Fruit fly (Drosophila melanogaster): ENCODE measurements around the gene CG9372.
A peak's percentile ranks its signal among the peaks of the same experiment; 100 is the strongest.

The CG9372 gene

dm6 chr3L:19618072-19618958 is 12.3 kb downstream of the CG9372 start, which contains the start of gene asf1:
TSS of gene asf1 (plus strand) at chr3L:19618894.
- TF ChIP-seq fru (GFP tag; optimal IDR thresholded peaks at IDR 0.05) (peak; percentile 63), OdsH (GFP tag; optimal IDR thresholded peaks at IDR 0.05) (peak; percentile 37), ey (GFP tag; optimal IDR thresholded peaks at IDR 0.05) (peak; percentile 29), Myc (optimal IDR thresholded peaks at IDR 0.05) (peak; percentile 67), foxo (GFP tag; optimal IDR thresholded peaks at IDR 0.05) (no peak), Jra (GFP tag; optimal IDR thresholded peaks at IDR 0.05) (no peak), N (GFP tag; optimal IDR thresholded peaks at IDR 0.05) (no peak), sv (GFP tag; optimal IDR thresholded peaks at IDR 0.05) (peak; percentile 54), CG32264 (GFP tag; optimal IDR thresholded peaks at IDR 0.05) (no peak)

dm6 chr3L:19630701-19631100 is 24.7 kb downstream of the CG9372 start:
- peak; percentile 64 for TF ChIP-seq Jra (GFP tag; optimal IDR thresholded peaks at IDR 0.05)
- TF ChIP-seq woc (GFP tag; optimal IDR thresholded peaks at IDR 0.05) = no peak
- TF ChIP-seq Hr78 (GFP tag; optimal IDR thresholded peaks at IDR 0.05) = no peak
- no peak for TF ChIP-seq Vsx2 (GFP tag; optimal IDR thresholded peaks at IDR 0.05; ENCODE audit: partially characterized antibody)
- no peak for TF ChIP-seq Dfd (GFP tag; optimal IDR thresholded peaks at IDR 0.05)
- no peak for TF ChIP-seq usp (GFP tag; optimal IDR thresholded peaks at IDR 0.05)
- no peak for TF ChIP-seq N (GFP tag; optimal IDR thresholded peaks at IDR 0.05)
- TF ChIP-seq Myc (optimal IDR thresholded peaks at IDR 0.05) = no peak
- TF ChIP-seq brk (GFP tag; optimal IDR thresholded peaks at IDR 0.05) = no peak
- no peak for TF ChIP-seq CrebA (GFP tag; optimal IDR thresholded peaks at IDR 0.05; ENCODE audit: borderline replicate concordance)
- peak; percentile 36 for TF ChIP-seq CG9705 (GFP tag; optimal IDR thresholded peaks at IDR 0.05)
- no peak for TF ChIP-seq HLH106 (tag; optimal IDR thresholded peaks at IDR 0.05)
- no peak for TF ChIP-seq tai (GFP tag; optimal IDR thresholded peaks at IDR 0.05)
- TF ChIP-seq fru (GFP tag; optimal IDR thresholded peaks at IDR 0.05) = peak; percentile 45
- peak; percentile 55 for TF ChIP-seq rgr (GFP tag; optimal IDR thresholded peaks at IDR 0.05)
- no peak for TF ChIP-seq Rel (GFP tag; optimal IDR thresholded peaks at IDR 0.05)
- peak; percentile 51 for TF ChIP-seq Rel (tag; optimal IDR thresholded peaks at IDR 0.05)
- no peak for TF ChIP-seq sv (GFP tag; optimal IDR thresholded peaks at IDR 0.05)
- TF ChIP-seq dmrt93B (GFP tag; optimal IDR thresholded peaks at IDR 0.05) = no peak
- TF ChIP-seq pan (optimal IDR thresholded peaks at IDR 0.05) = no peak
- TF ChIP-seq psq (GFP tag; optimal IDR thresholded peaks at IDR 0.05) = peak; percentile 41
- peak; percentile 89 for TF ChIP-seq Hr83 (GFP tag; optimal IDR thresholded peaks at IDR 0.05; ENCODE audit: poor library complexity, severe bottlenecking)
- TF ChIP-seq Mio (GFP tag; optimal IDR thresholded peaks at IDR 0.05) = no peak
- no peak for TF ChIP-seq Sp1 (GFP tag; optimal IDR thresholded peaks at IDR 0.05)
- TF ChIP-seq dsf (GFP tag; optimal IDR thresholded peaks at IDR 0.05; ENCODE audit: borderline replicate concordance) = no peak
- TF ChIP-seq lola (GFP tag; optimal IDR thresholded peaks at IDR 0.05) = no peak
- TF ChIP-seq dl (GFP tag; optimal IDR thresholded peaks at IDR 0.05; ENCODE audit: insufficient read depth in 1 of 2, partially characterized antibody in 2 of 2) = no peak
- peak; percentile 81 for TF ChIP-seq h (GFP tag; optimal IDR thresholded peaks at IDR 0.05)
- TF ChIP-seq Hnf4 (GFP tag; optimal IDR thresholded peaks at IDR 0.05) = no peak
- TF ChIP-seq sage (GFP tag; optimal IDR thresholded peaks at IDR 0.05) = peak; percentile 23
- peak; percentile 60 for TF ChIP-seq br (GFP tag; optimal IDR thresholded peaks at IDR 0.05)
- peak; percentile 42 for TF ChIP-seq CG32264 (GFP tag; optimal IDR thresholded peaks at IDR 0.05)
- peak; percentile 31 for TF ChIP-seq ey (GFP tag; optimal IDR thresholded peaks at IDR 0.05)
- no peak for TF ChIP-seq Abd-B (GFP tag; optimal IDR thresholded peaks at IDR 0.05)
- no peak for TF ChIP-seq Dif (GFP tag; optimal IDR thresholded peaks at IDR 0.05; ENCODE audit: partially characterized antibody)
- TF ChIP-seq foxo (GFP tag; optimal IDR thresholded peaks at IDR 0.05) = peak in 1 of 2 experiments; percentile 48
- TF ChIP-seq jim (GFP tag; optimal IDR thresholded peaks at IDR 0.05) = no peak
- peak; percentile 47 for TF ChIP-seq OdsH (GFP tag; optimal IDR thresholded peaks at IDR 0.05)
- no peak for TF ChIP-seq GATAd (GFP tag; optimal IDR thresholded peaks at IDR 0.05)
